Worm (Caenorhabditis elegans) whole organism, mixed stage, embryonic: Measurements from ENCODE around the gene rga-4.
A peak's percentile ranks its signal among the peaks of the same experiment; 100 is the strongest.

Experiments
- M03D4.4 ChIP-seq: sonication (generic microtip); optimal IDR thresholded peaks from 2 replicates; lab custom pipeline; 2017; ENCODE audit warnings: mild to moderate bottlenecking, missing genetic modification characterization, missing compliant biosample characterization
- bed-3 ChIP-seq: fragments of 200-800 bp; sonication (Bioruptor generic); optimal IDR thresholded peaks from 3 replicates; lab custom pipeline; 2018; ENCODE audit warnings: mild to moderate bottlenecking, missing genetic modification characterization, moderate library complexity, missing compliant biosample characterization
- blmp-1 ChIP-seq: fragments of 150-350 bp; optimal IDR thresholded peaks from 2 replicates; lab custom pipeline; 2014; ENCODE audit warnings: missing biosample characterization, missing genetic modification characterization
- ceh-39 ChIP-seq: fragments of 150-350 bp; optimal IDR thresholded peaks from 2 replicates; lab custom pipeline; 2014; ENCODE audit warnings: missing biosample characterization, missing genetic modification characterization
- ceh-43 ChIP-seq: fragments of 200-800 bp; sonication (Bioruptor generic); optimal IDR thresholded peaks from 2 replicates; lab custom pipeline; 2018; ENCODE audit warnings: mild to moderate bottlenecking, missing genetic modification characterization, moderate library complexity, missing compliant biosample characterization
- ceh-83 ChIP-seq: fragments of 200-800 bp; sonication (Bioruptor generic); optimal IDR thresholded peaks from 2 replicates; lab custom pipeline; 2018; ENCODE audit warnings: mild to moderate bottlenecking, missing genetic modification characterization, missing compliant biosample characterization
- ces-1 ChIP-seq: fragments of 150-350 bp; optimal IDR thresholded peaks from 2 replicates; lab custom pipeline; 2014; ENCODE audit warnings: missing biosample characterization, missing genetic modification reagents, missing genetic modification characterization
- cnd-1 ChIP-seq: fragments of 200-800 bp; sonication (Bioruptor generic); optimal IDR thresholded peaks from 2 replicates; lab custom pipeline; 2018; ENCODE audit warnings: mild to moderate bottlenecking, missing genetic modification characterization, missing compliant biosample characterization
- drap-1 ChIP-seq: fragments of 200-800 bp; sonication (Bioruptor generic); optimal IDR thresholded peaks from 3 replicates; lab custom pipeline; 2018; ENCODE audit warnings: mild to moderate bottlenecking, missing genetic modification characterization, missing compliant biosample characterization
- elt-1 ChIP-seq: sonication (generic microtip); optimal IDR thresholded peaks from 2 replicates; lab custom pipeline; 2017; ENCODE audit warnings: missing genetic modification characterization, mild to moderate bottlenecking, missing compliant biosample characterization, antibody characterized with exemption, moderate library complexity, borderline replicate concordance; ENCODE audit not compliant: insufficient read depth
- flh-1 ChIP-seq: fragments of 200-800 bp; sonication (Bioruptor generic); optimal IDR thresholded peaks from 2 replicates; lab custom pipeline; 2018; ENCODE audit warnings: mild to moderate bottlenecking, missing genetic modification characterization, moderate library complexity, missing compliant biosample characterization
- ham-2 ChIP-seq: fragments of 200-800 bp; sonication (Bioruptor generic); optimal IDR thresholded peaks from 2 replicates; lab custom pipeline; 2018; ENCODE audit warnings: mild to moderate bottlenecking, missing genetic modification characterization, missing compliant biosample characterization
- hlh-1 ChIP-seq: fragments of 150-350 bp; optimal IDR thresholded peaks from 2 replicates; lab custom pipeline; 2014; ENCODE audit warnings: missing biosample characterization, missing genetic modification reagents, missing genetic modification characterization
- lin-13 ChIP-seq: fragments of 150-350 bp; optimal IDR thresholded peaks from 2 replicates; lab custom pipeline; 2014; ENCODE audit warnings: missing biosample characterization, missing genetic modification characterization
- lin-32 ChIP-seq: fragments of 200-800 bp; sonication (Bioruptor generic); optimal IDR thresholded peaks from 2 replicates; lab custom pipeline; 2018; ENCODE audit warnings: mild to moderate bottlenecking, missing genetic modification characterization, missing compliant biosample characterization
- mab-5 ChIP-seq: fragments of 150-350 bp; optimal IDR thresholded peaks from 2 replicates; lab custom pipeline; 2014; ENCODE audit warnings: missing biosample characterization, missing genetic modification characterization
- mep-1 ChIP-seq: fragments of 150-350 bp; optimal IDR thresholded peaks from 2 replicates; lab custom pipeline; 2017; ENCODE audit warnings: missing biosample characterization, missing genetic modification reagents, missing genetic modification characterization, inconsistent platforms
- mls-2 ChIP-seq: sonication (generic microtip); optimal IDR thresholded peaks from 2 replicates; lab custom pipeline; 2016; ENCODE audit warnings: mild to moderate bottlenecking, missing genetic modification characterization, moderate library complexity, missing compliant biosample characterization
- nhr-2 ChIP-seq: fragments of 150-350 bp; optimal IDR thresholded peaks from 2 replicates; lab custom pipeline; 2014; ENCODE audit warnings: missing biosample characterization, missing genetic modification characterization
- nhr-237 ChIP-seq: fragments of 150-350 bp; optimal IDR thresholded peaks from 2 replicates; lab custom pipeline; 2014; ENCODE audit warnings: missing biosample characterization, missing genetic modification characterization
- nhr-28 ChIP-seq: fragments of 150-350 bp; optimal IDR thresholded peaks from 2 replicates; lab custom pipeline; 2014; ENCODE audit warnings: missing biosample characterization, missing genetic modification characterization
- nhr-76 ChIP-seq: sonication (generic microtip); optimal IDR thresholded peaks from 2 replicates; lab custom pipeline; 2017; ENCODE audit warnings: missing biosample characterization, missing genetic modification characterization
- pha-4 ChIP-seq: fragments of 150-350 bp; optimal IDR thresholded peaks from 2 replicates; lab custom pipeline; 2018; ENCODE audit warnings: missing biosample characterization, missing genetic modification reagents, missing genetic modification characterization
- snpc-4 ChIP-seq: fragments of 150-350 bp; optimal IDR thresholded peaks from 2 replicates; lab custom pipeline; 2014; ENCODE audit warnings: missing biosample characterization, missing genetic modification characterization
- sptf-1 ChIP-seq: sonication (generic microtip); optimal IDR thresholded peaks from 2 replicates; lab custom pipeline; 2017; ENCODE audit warnings: mild to moderate bottlenecking, missing genetic modification characterization, moderate library complexity, missing compliant biosample characterization
- tbx-8 ChIP-seq: fragments of 200-800 bp; sonication (Bioruptor generic); optimal IDR thresholded peaks from 2 replicates; lab custom pipeline; 2018; ENCODE audit warnings: mild to moderate bottlenecking, missing genetic modification characterization, moderate library complexity, missing compliant biosample characterization
- unc-120 ChIP-seq: sonication (generic microtip); optimal IDR thresholded peaks from 2 replicates; lab custom pipeline; 2017; ENCODE audit warnings: missing genetic modification characterization, missing compliant biosample characterization; ENCODE audit not compliant: poor library complexity, severe bottlenecking
- unc-62 ChIP-seq: fragments of 150-350 bp; optimal IDR thresholded peaks from 2 replicates; lab custom pipeline; 2014; ENCODE audit warnings: missing biosample characterization, missing genetic modification reagents, missing genetic modification characterization
- zip-8 ChIP-seq: fragments of 150-350 bp; optimal IDR thresholded peaks from 2 replicates; lab custom pipeline; 2014; ENCODE audit warnings: missing biosample characterization, missing genetic modification characterization

rga-4 gene

DNA sequence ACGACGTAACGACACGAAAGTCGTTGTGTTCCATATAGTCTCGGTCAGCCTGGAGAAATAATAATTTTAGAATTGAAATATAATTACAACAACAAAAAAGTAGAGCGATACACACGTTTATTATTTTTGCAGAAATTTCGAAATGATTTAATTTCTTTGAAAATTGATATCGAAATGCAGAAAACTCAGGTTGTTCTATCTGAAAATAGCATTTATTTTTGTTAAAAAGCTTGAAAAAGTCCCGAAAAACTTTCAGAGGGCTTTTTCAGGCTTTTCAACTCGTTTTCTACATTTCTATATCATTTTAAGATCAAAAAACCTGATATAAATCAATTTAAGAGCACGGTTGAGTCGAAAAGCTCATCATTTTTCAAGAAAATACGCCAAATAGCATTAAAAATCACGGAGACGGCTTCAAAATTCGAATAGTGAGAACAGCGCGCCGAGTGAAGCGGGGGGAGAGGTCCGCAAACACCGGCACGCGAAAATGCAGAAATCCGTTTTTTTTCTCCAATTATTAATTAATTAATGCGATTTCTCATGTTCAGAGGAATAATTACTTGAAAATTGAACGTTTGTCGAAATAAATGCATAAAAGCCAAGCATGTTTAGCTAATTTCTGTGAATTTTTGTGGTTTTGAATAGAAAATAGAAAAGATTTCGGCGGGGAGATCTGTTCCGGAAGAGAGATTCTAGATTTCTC is at the start of gene rga-4:
Gene rga-4, minus strand, starts transcription at position 51 of the 703 bp plus-strand sequence.
- TF ChIP-seq ceh-43 (GFP tag; lab: Kevin White, UChicago) (peak; percentile 46), mls-2 (tag; lab: Kevin White, UChicago) (peak; percentile 26), sptf-1 (no peak), zip-8 (tag; lab: Kevin White, UChicago) (no peak), mab-5 (tag; lab: Kevin White, UChicago) (no peak), lin-13 (tag; lab: Kevin White, UChicago) (peak; percentile 1), ces-1 (GFP tag; lab: Kevin White, UChicago) (peak; percentile 90), ham-2 (peak; percentile 6), unc-120 (tag; lab: Kevin White, UChicago) (peak; percentile 22), ceh-83 (GFP tag; lab: Kevin White, UChicago) (no peak)

DNA sequence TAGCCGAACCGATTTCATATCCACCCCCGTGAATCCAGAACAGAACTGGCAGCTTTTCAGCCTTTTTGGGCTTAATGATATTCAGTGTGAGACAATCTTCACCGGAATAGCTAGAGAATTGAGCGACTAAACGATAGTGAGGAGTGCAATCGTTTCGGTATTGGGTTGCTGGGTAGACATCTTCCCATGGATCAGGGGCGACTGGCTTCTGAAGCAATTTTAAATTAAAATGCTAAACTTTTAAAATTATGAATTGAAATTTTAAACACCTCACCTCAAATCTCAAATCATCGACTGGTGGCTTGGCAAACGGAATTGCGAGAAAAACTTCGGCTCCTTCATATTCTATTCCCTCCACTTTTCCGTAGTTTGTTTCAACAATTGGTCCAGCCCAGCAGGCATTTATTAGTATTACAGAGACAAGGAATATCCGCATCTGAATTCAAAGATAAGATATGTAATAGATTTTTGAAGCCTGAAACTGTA is 48.7 kb upstream of the rga-4 start, which contains the start of gene ges-1:
Gene ges-1, minus strand, starts transcription at position 436 of the 486 bp plus-strand sequence.
- TF ChIP-seq nhr-2 (tag; lab: Kevin White, UChicago) (no peak), M03D4.4 (tag; lab: Kevin White, UChicago) (no peak), zip-8 (tag; lab: Kevin White, UChicago) (no peak), bed-3 (GFP tag; lab: Kevin White, UChicago) (no peak), nhr-237 (tag; lab: Kevin White, UChicago) (no peak), mep-1 (tag; lab: Kevin White, UChicago) (no peak), unc-120 (tag; lab: Kevin White, UChicago) (no peak), ceh-43 (GFP tag; lab: Kevin White, UChicago) (no peak), hlh-1 (tag; lab: Kevin White, UChicago) (no peak), drap-1 (GFP tag; lab: Kevin White, UChicago) (no peak), tbx-8 (GFP tag; lab: Kevin White, UChicago) (no peak), cnd-1 (tag; lab: Kevin White, UChicago) (no peak), unc-62 (GFP tag; lab: Kevin White, UChicago) (no peak), sptf-1 (no peak), nhr-28 (tag; lab: Kevin White, UChicago) (no peak), blmp-1 (tag; lab: Kevin White, UChicago) (no peak), lin-32 (GFP tag; lab: Kevin White, UChicago) (no peak), snpc-4 (tag; lab: Kevin White, UChicago) (no peak)

DNA sequence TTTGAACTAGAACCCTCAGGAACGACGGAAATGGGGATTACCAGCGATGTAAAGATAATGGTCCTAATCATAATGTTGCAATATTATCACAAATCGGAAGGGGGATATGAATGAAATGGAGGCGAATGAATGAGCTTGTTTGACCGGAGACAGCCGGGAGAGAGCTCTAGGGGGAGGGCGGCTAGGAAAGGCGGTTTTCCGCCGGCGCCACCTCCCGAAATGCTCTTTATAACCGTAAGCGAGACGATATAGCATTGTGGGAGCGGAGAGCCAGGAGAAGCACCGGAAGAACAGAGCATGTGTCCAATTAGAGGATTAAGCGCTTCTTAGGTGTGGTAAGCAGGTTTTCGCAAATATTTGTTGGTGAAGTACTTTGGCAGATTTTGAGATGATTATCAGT is 42.5 kb upstream of the rga-4 start, which contains the start of gene R12A1.3:
Gene R12A1.3, minus strand, starts transcription at position 200 of the 400 bp plus-strand sequence.
- TF ChIP-seq drap-1 (GFP tag; lab: Kevin White, UChicago), result no peak
- peak; percentile 9 for TF ChIP-seq pha-4 (tag; lab: Kevin White, UChicago)

DNA sequence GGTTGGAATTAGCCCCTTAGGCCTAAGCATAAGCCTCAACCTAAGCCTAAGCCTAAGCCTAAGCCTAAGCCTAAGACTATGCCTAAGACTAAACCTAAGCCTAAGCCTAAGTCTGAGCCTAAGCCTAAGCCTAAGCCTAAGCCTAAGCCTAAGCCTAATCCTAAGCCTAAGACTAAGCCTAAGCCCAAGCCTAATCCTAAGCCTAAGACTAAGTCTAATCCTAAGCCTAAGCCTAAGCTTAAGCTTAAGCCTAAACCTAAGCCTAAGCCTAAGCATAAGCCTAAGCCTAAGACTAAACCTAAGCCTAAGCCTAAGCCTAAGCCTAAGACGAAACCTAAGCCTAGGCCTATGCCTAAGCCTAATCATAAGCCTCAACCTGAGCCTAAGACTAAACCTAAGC is 40.3 kb upstream of the rga-4 start:
- no peak for TF ChIP-seq elt-1 (tag; lab: Kevin White, UChicago)
- no peak for TF ChIP-seq tbx-8 (GFP tag; lab: Kevin White, UChicago)
- no peak for TF ChIP-seq nhr-76 (tag; lab: Kevin White, UChicago)
- no peak for TF ChIP-seq flh-1 (GFP tag; lab: Kevin White, UChicago)
- TF ChIP-seq ceh-39 (tag; lab: Kevin White, UChicago), result no peak
- TF ChIP-seq lin-32 (GFP tag; lab: Kevin White, UChicago), result no peak
- TF ChIP-seq ham-2, result peak; percentile 9
- no peak for TF ChIP-seq nhr-237 (tag; lab: Kevin White, UChicago)
- peak; percentile 44 for TF ChIP-seq sptf-1
- TF ChIP-seq pha-4 (tag; lab: Kevin White, UChicago), result no peak
- no peak for TF ChIP-seq M03D4.4 (tag; lab: Kevin White, UChicago)
- TF ChIP-seq mep-1 (tag; lab: Kevin White, UChicago), result no peak
- TF ChIP-seq mls-2 (tag; lab: Kevin White, UChicago), result no peak
- no peak for TF ChIP-seq blmp-1 (tag; lab: Kevin White, UChicago)
